Fruit fly (Drosophila melanogaster) whole organism: Measurements from ENCODE around the gene Noc1.

ENCODE experiments used
- CG8478 ChIP-seq: fragments of >200 bp; optimal IDR thresholded peaks from 2 replicates; lab custom pipeline; 2018; ENCODE audit warnings: inconsistent platforms
- Dll ChIP-seq: fragments of >200 bp; optimal IDR thresholded peaks from 2 replicates; lab custom pipeline; 2017
- pan ChIP-seq: fragments of >200 bp; optimal IDR thresholded peaks from 2 replicates; lab custom pipeline; 2017
- psq ChIP-seq: fragments of >200 bp; optimal IDR thresholded peaks from 2 replicates; lab custom pipeline; 2017
- usp ChIP-seq: fragments of >200 bp; optimal IDR thresholded peaks from 2 replicates; lab custom pipeline; 2017; ENCODE audit warnings: missing biosample characterization, missing genetic modification characterization, mixed read lengths

- TF ChIP-seq usp (GFP tag; lab: Kevin White, UChicago) (no peak), psq (no peak), Dll (lab: Kevin White, UChicago) (no peak), CG8478 (lab: Kevin White, UChicago) (no peak), pan (no peak)
These were observed 9.9 kb upstream of the Noc1 start, which contains the start of the genes CG32075, CG45101 and SuUR for dm6 chr3L:11064689-11065088.
